Worm (Caenorhabditis elegans) whole organism, L4 larva: Measurements from ENCODE around the gene Y4C6B.3.

Experiments used
- R02D3.7 ChIP-seq: fragments of 150-350 bp; sonication (generic microtip); optimal IDR thresholded peaks from 3 replicates; lab custom pipeline; 2014; ENCODE audit warnings: missing biosample characterization, missing genetic modification characterization
- ama-1 ChIP-seq: fragments of 150-350 bp; optimal IDR thresholded peaks from 2 replicates; lab custom pipeline; 2014; ENCODE audit warnings: inconsistent platforms, mixed read lengths
- ceh-28 ChIP-seq: fragments of 150-350 bp; optimal IDR thresholded peaks from 2 replicates; lab custom pipeline; 2014; ENCODE audit warnings: missing biosample characterization, missing genetic modification reagents, missing genetic modification characterization
- ctbp-1 ChIP-seq: fragments of 200-800 bp; sonication (Bioruptor generic); IDR thresholded peaks from 2 replicates; pipeline ENCODE4 v1.3.6; 2022; ENCODE audit warnings: missing genetic modification reagents, missing genetic modification characterization, missing compliant biosample characterization
- jun-1 ChIP-seq: fragments of 150-350 bp; optimal IDR thresholded peaks from 2 replicates; lab custom pipeline; 2014; ENCODE audit warnings: missing biosample characterization, missing genetic modification reagents, missing genetic modification characterization
- lin-29 ChIP-seq: fragments of 200-800 bp; sonication (Bioruptor generic); IDR thresholded peaks from 2 replicates; pipeline ENCODE4 v1.3.6; 2022; ENCODE audit warnings: missing genetic modification reagents, missing genetic modification characterization, missing compliant biosample characterization
- lin-39 ChIP-seq: fragments of 150-350 bp; optimal IDR thresholded peaks from 2 replicates; lab custom pipeline; 2014; ENCODE audit warnings: missing biosample characterization, missing genetic modification reagents, missing genetic modification characterization
- skn-1 ChIP-seq: fragments of 150-350 bp; optimal IDR thresholded peaks from 2 replicates; lab custom pipeline; 2014; ENCODE audit warnings: missing biosample characterization, missing genetic modification characterization

DNA sequence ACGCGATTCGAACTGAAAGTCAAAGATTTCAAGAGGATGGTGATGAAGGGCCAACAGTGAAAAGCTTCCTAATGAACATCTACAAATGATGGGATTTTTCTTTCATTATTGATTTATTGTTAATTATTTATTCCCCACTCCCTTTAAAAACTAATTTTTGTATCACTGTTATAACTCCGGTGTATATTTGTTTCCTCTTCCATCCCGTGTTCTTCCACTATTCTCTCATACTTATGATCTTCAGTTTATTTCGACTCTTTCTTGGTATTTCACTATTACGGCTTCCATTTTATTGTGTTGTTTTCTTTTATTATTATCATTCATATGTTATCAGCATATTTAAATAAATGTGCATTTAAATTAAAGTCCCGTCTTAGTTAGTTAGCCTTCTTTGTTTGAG lies 42.0 kb downstream of the Y4C6B.3 start:
- TF ChIP-seq ceh-28 (tag; lab: Kevin White, UChicago): no peak
- no peak for TF ChIP-seq lin-39 (tag; lab: Kevin White, UChicago)
- no peak for TF ChIP-seq skn-1 (tag; lab: Kevin White, UChicago)
- no peak for TF ChIP-seq lin-29 (GFP tag; lab: Robert Waterston, UW)
- TF ChIP-seq ctbp-1: no peak
- TF ChIP-seq R02D3.7 (tag; lab: Kevin White, UChicago): no peak
- TF ChIP-seq jun-1 (tag; lab: Kevin White, UChicago): no peak
- no peak for TF ChIP-seq ama-1 (lab: Kevin White, UChicago)
